Worm (Caenorhabditis elegans): ENCODE measurements around the gene nhr-202.

The nhr-202 gene

DNA sequence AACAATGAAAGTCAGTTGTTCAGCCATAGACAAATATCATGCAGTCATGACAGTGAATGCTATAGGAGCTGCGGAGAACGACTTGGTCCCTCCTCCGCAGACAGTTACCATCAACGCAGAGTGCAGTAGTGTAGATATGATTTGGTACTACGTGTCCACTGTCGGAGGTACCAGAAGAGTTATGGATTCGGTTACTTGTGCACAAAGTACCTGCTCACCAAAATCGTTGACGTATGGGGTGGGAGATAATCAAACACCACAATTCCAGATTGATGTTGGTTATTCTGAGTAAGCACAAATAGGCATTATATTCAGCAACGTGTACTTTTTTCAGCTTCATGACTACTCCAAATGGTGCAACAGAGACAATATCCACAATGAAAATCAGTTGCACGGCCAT, 29.4 kb upstream of the nhr-202 start:
- peak in 1 of 2 experiments; percentile 94 for TF ChIP-seq unc-62 (GFP tag; optimal IDR thresholded peaks at IDR 0.05 in 1 of 2)
- TF ChIP-seq unc-62 (tag; optimal IDR thresholded peaks at IDR 0.05), result no peak
- no peak for TF ChIP-seq sdz-12 (GFP tag; optimal IDR thresholded peaks at IDR 0.05)

DNA sequence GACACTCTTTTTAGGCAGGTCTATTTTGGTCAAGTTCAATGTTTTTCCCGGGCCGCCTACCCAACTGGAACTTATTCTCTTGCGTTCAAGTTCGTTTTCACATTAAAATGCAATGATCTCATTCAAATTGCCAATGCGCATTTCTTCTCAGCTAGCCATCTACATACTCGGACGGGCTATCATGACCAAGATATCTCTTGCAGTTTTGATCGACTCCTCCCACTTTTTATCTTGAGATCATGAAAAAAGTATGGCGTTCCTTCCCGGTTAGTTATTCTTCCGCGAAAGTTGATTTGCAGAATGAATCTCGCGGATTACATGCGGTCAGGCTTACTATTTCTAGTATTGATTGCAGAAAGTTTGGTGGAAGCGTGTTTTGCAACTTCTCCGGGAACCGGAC, 28.5 kb upstream of the nhr-202 start, which contains the start of gene B0554.2:
TSS of gene B0554.2 (plus strand) at position 301 of the 400 bp plus-strand sequence.
- TF ChIP-seq nhr-42 (GFP tag; IDR thresholded peaks at IDR 0.05) (no peak), ceh-32 (tag; optimal IDR thresholded peaks at IDR 0.05; ENCODE audit: poor library complexity) (no peak), F10B5.3 (tag; optimal IDR thresholded peaks at IDR 0.05) (no peak), R02D3.7 (tag; optimal IDR thresholded peaks at IDR 0.05) (no peak), nhr-11 (tag; optimal IDR thresholded peaks at IDR 0.05) (no peak), unc-130 (GFP tag; optimal IDR thresholded peaks at IDR 0.05) (no peak), Y5F2A.4 (GFP tag; optimal IDR thresholded peaks at IDR 0.05) (no peak), nhr-28 (tag; optimal IDR thresholded peaks at IDR 0.05) (no peak)

DNA sequence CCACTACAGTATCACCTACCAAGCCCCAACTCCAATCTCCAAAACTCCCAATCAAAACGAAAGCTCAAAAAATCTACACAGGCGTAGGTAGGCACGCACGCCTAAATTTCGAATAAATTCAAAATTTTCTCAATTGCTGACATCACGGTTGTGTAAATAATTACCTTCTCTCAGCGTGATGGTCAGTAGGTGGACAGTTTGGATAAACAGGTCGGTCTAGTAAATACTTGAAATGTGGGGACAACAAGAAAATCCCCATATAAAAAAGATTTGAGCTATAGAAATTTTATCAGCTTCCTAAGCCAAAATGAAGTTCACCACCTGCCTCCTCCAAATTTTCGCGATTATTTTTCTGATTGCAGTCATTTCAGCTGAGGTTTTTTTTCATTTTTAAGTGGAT, 24.3 kb upstream of the nhr-202 start, which contains the start of gene B0554.1:
TSS of gene B0554.1 (plus strand) at position 301 of the 400 bp plus-strand sequence.
- no peak for TF ChIP-seq lin-13 (GFP tag; optimal IDR thresholded peaks at IDR 0.05)
- no peak for TF ChIP-seq mdl-1 (tag; optimal IDR thresholded peaks at IDR 0.05)
- no peak for TF ChIP-seq ceh-62 (tag; optimal IDR thresholded peaks at IDR 0.05)

DNA sequence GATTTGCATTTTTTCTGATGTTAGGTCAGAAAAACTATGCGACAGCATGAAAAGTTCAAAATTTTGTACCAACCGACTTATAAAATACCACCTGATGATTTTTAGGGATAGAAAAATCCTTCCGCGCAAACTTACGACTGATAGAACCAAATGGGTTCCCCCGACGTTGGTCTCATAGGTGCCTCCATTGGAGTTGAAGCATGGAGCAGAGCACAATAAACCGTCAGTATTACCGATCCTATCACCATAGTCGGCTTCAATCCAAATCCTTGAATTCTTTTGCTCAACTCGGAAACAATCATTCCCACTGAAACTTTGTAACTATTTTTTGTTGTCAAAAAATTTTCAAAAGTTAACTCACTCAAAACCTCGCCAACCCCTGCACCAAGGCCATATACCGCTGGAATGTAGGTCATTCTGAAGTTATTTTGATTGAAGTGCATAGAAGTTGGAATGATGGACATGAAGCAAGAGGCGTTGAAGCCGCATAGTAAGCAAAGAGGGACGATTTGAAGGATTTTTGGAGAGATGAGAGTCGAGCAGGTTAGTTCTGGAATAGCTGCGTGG, 23.1 kb upstream of the nhr-202 start:
- TF ChIP-seq Y48G9A.11 (GFP tag; IDR thresholded peaks at IDR 0.05) (no peak), unc-62 (GFP tag; optimal IDR thresholded peaks at IDR 0.05 in 1 of 2) (peak in 1 of 2 experiments; percentile 90), unc-62 (tag; optimal IDR thresholded peaks at IDR 0.05) (no peak), nhr-48 (tag; optimal IDR thresholded peaks at IDR 0.05) (no peak), aha-1 (tag) (peak; percentile 92)

DNA sequence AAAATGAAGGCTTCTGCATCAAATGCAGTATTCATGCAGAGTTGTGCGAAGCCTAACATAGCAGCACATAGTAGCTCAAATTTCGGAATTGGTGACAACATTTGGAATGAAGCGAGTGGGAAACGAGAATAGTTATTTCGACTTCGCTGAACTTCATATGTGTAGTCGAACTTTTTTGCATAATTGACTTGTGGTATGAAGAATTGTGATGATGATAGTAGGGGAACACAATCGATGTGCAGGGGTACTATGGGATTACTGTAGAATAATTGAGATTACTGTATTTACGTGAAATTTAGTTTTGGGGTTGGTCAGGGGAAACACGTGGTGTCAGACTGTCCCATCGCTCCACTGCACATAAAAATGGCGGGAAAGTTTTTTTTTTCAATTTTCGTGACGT, 21.5 kb upstream of the nhr-202 start, which contains the start of gene B0554.7:
TSS of gene B0554.7 (minus strand) at position 101 of the 400 bp plus-strand sequence.
- TF ChIP-seq T26A8.4 (GFP tag; IDR thresholded peaks at IDR 0.05) (no peak), aly-2 (tag; optimal IDR thresholded peaks at IDR 0.05) (no peak), mep-1 (tag; optimal IDR thresholded peaks at IDR 0.05) (no peak), mdt-29 (GFP tag; IDR thresholded peaks at IDR 0.05) (no peak), aha-1 (tag) (peak; percentile 13), attf-4 (tag; optimal IDR thresholded peaks at IDR 0.05) (no peak), F44E2.7 (GFP tag; IDR thresholded peaks at IDR 0.05) (no peak)

DNA sequence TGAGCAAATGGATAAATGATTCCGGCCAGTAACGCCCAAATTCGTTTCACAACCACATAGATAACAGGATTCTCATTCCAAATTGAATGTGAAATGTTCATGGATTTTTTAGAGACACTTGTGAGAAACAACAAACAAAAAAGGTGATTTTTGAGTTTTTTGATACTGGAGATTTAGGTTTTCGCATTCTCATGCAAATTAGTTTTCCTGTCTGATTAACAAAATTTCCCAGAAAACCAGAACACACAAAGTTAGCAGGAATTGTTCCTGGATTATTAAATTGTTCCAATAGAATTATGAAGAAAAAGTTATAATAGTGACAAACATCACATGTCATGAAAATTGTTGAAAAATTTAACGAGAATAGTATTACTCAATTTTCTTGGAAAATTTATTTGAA, 19.2 kb upstream of the nhr-202 start, which contains the start of gene srh-33:
TSS of gene srh-33 (minus strand) at position 101 of the 400 bp plus-strand sequence.
- TF ChIP-seq nhr-28 (tag; optimal IDR thresholded peaks at IDR 0.05) (no peak), nhr-48 (tag; optimal IDR thresholded peaks at IDR 0.05) (no peak), lsy-2 (tag; optimal IDR thresholded peaks at IDR 0.05) (no peak), set-16 (GFP tag; IDR thresholded peaks at IDR 0.05) (no peak), pha-4 (GFP tag; IDR thresholded peaks at IDR 0.05) (no peak), pha-4 (tag; optimal IDR thresholded peaks at IDR 0.05) (no peak), T26A8.4 (GFP tag; IDR thresholded peaks at IDR 0.05) (no peak), madf-9 (GFP tag; conservative IDR thresholded peaks at IDR 0.05) (no peak), hmg-1.1 (GFP tag; IDR thresholded peaks at IDR 0.05) (no peak), ZK546.5 (tag; optimal IDR thresholded peaks at IDR 0.05) (no peak), ceh-32 (tag; optimal IDR thresholded peaks at IDR 0.05; ENCODE audit: poor library complexity) (no peak), mdl-1 (tag; optimal IDR thresholded peaks at IDR 0.05) (no peak), nhr-41 (GFP tag; IDR thresholded peaks at IDR 0.05) (no peak)
